Worm (Caenorhabditis elegans): Measurements from ENCODE around the gene srw-21.

The srw-21 gene

DNA sequence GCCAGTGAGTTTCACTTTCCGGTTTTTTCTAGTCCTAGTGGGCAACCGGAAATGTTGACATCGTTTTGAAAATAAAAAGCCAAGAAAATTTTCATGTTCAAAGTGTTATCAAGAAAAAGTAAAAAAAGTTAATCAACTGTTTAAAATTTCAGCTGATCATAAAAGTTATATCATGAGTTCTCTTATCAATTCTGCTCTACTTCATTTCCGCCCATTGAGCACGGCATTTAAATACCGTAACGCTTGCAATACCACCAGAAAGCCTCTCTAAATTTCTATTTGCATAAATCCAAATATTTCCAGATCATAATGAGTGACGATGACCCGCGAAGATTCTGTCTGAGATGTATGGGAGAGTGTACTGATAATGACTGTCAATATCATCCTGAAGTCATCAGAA lies 43.2 kb upstream of the srw-21 start, which contains the start of gene T26H5.9:
Gene T26H5.9, plus strand, starts transcription at position 302 of the 400 bp plus-strand sequence.
- no peak for TF ChIP-seq ztf-4 (tag; optimal IDR thresholded peaks at IDR 0.05)
- TF ChIP-seq fos-1 (tag; optimal IDR thresholded peaks at IDR 0.05): peak; percentile 29
- no peak for TF ChIP-seq nhr-25 (tag; optimal IDR thresholded peaks at IDR 0.05)
- TF ChIP-seq zag-1 (tag; optimal IDR thresholded peaks at IDR 0.05): no peak

DNA sequence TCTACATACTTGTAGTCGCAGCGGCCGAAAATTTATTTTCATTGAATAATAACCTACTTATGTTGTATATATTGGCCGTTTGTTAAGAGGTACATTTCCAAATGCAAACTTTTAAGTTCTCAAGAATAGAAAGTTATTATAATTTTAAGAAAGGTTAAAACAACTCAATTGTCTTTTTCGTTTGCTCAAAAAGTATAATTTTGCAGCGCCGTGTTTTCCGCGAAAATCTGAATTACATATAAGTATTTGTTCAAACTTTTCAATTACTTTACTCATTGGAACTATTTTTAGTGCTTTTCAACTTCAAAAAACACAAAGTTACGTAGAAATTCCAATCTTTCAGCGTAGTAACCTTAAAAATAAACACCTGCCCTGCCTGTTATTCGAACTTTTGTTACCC lies 42.4 kb upstream of the srw-21 start, which contains the start of gene srh-239:
Gene srh-239, plus strand, starts transcription at position 301 of the 400 bp plus-strand sequence.
- TF ChIP-seq nhr-11 (tag; optimal IDR thresholded peaks at IDR 0.05): no peak
- no peak for TF ChIP-seq lin-13 (GFP tag; optimal IDR thresholded peaks at IDR 0.05)
- no peak for TF ChIP-seq dmd-4 (tag; optimal IDR thresholded peaks at IDR 0.05)
- TF ChIP-seq sma-9 (GFP tag; optimal IDR thresholded peaks at IDR 0.05): no peak
- no peak for TF ChIP-seq sma-9 (tag; optimal IDR thresholded peaks at IDR 0.05)
- TF ChIP-seq nhr-6 (tag; optimal IDR thresholded peaks at IDR 0.05): no peak
- TF ChIP-seq egl-27 (tag; optimal IDR thresholded peaks at IDR 0.05): no peak
- no peak for TF ChIP-seq C34F6.9 (tag; optimal IDR thresholded peaks at IDR 0.05)
- TF ChIP-seq ceh-16 (tag; optimal IDR thresholded peaks at IDR 0.05): no peak
- TF ChIP-seq ztf-1 (GFP tag; conservative IDR thresholded peaks at IDR 0.05): no peak
- TF ChIP-seq ZK546.5 (tag; optimal IDR thresholded peaks at IDR 0.05): no peak

DNA sequence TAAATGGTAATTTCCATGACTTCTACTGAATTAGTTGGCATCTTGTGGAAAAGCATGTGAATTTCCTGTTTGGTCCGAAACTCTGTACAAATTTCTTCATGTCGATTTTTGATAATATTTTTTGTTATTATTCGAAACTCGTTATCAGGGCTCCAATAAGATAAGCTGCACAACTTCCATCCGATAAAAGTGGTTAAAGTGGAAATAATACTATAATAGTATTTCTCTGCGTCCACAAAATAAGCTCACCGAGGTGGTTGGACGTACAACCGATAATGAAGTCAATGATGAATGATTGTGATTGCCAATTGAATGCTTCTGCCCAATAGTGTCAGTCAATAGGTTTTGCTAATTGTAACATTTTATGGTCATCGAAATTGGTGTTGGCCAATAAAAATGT lies 39.5 kb upstream of the srw-21 start, which contains the start of gene T26H5.4:
Gene T26H5.4, minus strand, starts transcription at position 294 of the 400 bp plus-strand sequence.
- TF ChIP-seq unc-55 (GFP tag; optimal IDR thresholded peaks at IDR 0.05): no peak
- peak; percentile 39 for TF ChIP-seq fos-1 (tag; optimal IDR thresholded peaks at IDR 0.05)

DNA sequence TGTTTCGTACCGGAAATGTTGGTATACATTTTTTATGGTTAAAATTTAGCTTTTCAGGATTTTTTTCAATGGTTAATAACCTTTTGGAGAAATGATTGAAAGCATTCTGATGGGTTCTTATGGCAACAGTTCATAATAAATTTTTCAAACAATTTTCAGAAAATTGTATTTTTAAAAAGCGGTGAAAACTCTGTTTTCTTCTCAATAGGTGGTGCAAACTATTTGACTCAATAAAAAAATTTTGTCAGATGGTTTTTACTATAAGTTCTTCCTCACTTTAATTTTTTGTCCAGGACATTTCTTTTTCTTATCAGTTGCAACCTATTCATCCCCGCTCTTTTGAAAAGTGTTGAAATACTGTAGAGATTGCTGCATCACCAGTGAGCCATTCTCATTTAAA lies 39.0 kb upstream of the srw-21 start, which contains the start of gene T26H5.14:
Gene T26H5.14, plus strand, starts transcription at position 301 of the 400 bp plus-strand sequence.
- TF ChIP-seq sma-9 (GFP tag; optimal IDR thresholded peaks at IDR 0.05) (no peak), sma-9 (tag; optimal IDR thresholded peaks at IDR 0.05) (no peak), R02D3.7 (tag; optimal IDR thresholded peaks at IDR 0.05) (no peak), nhr-77 (tag; optimal IDR thresholded peaks at IDR 0.05) (no peak), lin-39 (tag; optimal IDR thresholded peaks at IDR 0.05) (no peak), F13H6.1 (tag; optimal IDR thresholded peaks at IDR 0.05) (no peak), egl-27 (tag; optimal IDR thresholded peaks at IDR 0.05) (no peak), ztf-1 (GFP tag; conservative IDR thresholded peaks at IDR 0.05) (no peak), ceh-16 (tag; optimal IDR thresholded peaks at IDR 0.05) (no peak), sma-3 (GFP tag; optimal IDR thresholded peaks at IDR 0.05) (no peak)

DNA sequence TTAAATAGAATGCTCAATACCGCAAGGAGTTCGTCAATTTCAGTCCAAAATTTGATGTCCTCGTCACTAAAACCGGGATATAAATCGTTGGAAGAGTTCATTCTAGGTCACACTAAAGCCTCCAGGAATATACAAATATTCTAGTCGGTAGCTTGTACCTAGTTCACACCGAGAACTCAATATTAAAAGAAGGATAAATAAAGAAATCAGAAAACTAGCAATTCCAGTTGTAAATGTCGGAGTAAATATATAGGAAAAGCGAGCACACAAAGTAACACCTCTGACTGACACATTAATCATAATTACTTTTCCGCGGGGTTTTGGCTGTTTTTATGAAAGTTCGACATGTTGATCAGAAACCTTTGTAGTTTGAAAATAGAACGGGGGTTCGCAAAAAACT lies 36.4 kb upstream of the srw-21 start, which contains the start of gene srw-33:
Gene srw-33, minus strand, starts transcription at position 101 of the 400 bp plus-strand sequence.
- TF ChIP-seq Y55F3AM.14 (GFP tag; optimal IDR thresholded peaks at IDR 0.05) (no peak), ceh-82 (tag; optimal IDR thresholded peaks at IDR 0.05) (no peak)

DNA sequence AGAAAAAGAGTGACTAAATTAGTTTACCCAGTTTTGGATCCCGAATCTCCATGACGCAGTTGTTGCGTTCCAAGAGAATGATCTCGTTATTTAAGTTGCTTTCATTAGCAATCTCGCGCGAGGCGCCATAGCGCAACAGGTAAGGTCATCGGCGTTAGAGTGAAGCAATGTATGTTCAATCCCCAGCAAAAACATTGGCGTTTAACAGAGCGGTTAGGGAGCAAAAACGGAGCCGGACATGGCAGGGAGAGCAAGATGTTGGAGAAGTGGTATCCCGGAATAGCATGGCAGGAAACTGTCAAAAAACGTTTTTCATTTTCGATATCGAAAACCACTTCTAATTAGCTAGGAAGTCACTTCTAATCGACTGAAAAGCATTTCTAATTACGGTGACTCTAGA lies 33.5 kb upstream of the srw-21 start:
- no peak for TF ChIP-seq nhr-23 (tag; optimal IDR thresholded peaks at IDR 0.05)
- no peak for TF ChIP-seq nhr-11 (tag; optimal IDR thresholded peaks at IDR 0.05)
- no peak for TF ChIP-seq ceh-16 (tag; optimal IDR thresholded peaks at IDR 0.05)
- no peak for TF ChIP-seq nhr-6 (tag; optimal IDR thresholded peaks at IDR 0.05)
- no peak for TF ChIP-seq fos-1 (tag; optimal IDR thresholded peaks at IDR 0.05)
- no peak for TF ChIP-seq elt-1 (tag; optimal IDR thresholded peaks at IDR 0.05)
- TF ChIP-seq ZK546.5 (tag; optimal IDR thresholded peaks at IDR 0.05): no peak
- no peak for TF ChIP-seq elt-3 (tag; optimal IDR thresholded peaks at IDR 0.05)
- no peak for TF ChIP-seq peb-1 (tag; optimal IDR thresholded peaks at IDR 0.05)
- no peak for TF ChIP-seq gmeb-1 (tag; optimal IDR thresholded peaks at IDR 0.05)
- TF ChIP-seq egl-27 (tag; optimal IDR thresholded peaks at IDR 0.05): no peak

DNA sequence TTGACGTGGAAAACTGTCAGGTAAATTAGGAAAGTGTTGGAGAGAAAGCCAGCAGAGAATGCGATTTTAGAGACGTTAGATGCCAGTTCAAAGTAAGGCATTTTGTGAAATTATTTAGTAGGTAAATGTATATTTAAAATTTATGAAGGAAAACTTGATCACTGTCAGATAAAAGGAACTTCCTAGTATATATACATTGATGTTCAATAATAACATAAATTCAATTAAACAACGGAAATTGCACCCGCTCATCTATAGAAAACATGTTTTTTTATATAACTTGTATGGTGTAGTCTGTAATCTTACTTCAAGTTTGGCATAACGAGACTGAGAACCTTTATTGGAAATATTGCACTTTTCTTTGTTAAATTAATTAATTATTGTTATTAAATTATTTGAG lies 28.8 kb upstream of the srw-21 start, which contains the start of gene str-71:
Gene str-71, minus strand, starts transcription at position 101 of the 400 bp plus-strand sequence.
- TF ChIP-seq unc-62 (GFP tag; optimal IDR thresholded peaks at IDR 0.05) (no peak), peb-1 (tag; optimal IDR thresholded peaks at IDR 0.05) (no peak), elt-3 (tag; optimal IDR thresholded peaks at IDR 0.05) (no peak), nhr-25 (tag; optimal IDR thresholded peaks at IDR 0.05) (no peak), mab-5 (tag; optimal IDR thresholded peaks at IDR 0.05) (no peak), mdl-1 (tag; optimal IDR thresholded peaks at IDR 0.05) (no peak), dmd-4 (tag; optimal IDR thresholded peaks at IDR 0.05) (no peak), lsy-2 (tag; optimal IDR thresholded peaks at IDR 0.05) (no peak), ZK546.5 (tag; optimal IDR thresholded peaks at IDR 0.05) (no peak), sma-9 (GFP tag; optimal IDR thresholded peaks at IDR 0.05) (no peak), sma-9 (tag; optimal IDR thresholded peaks at IDR 0.05) (no peak), fos-1 (tag; optimal IDR thresholded peaks at IDR 0.05) (no peak), ztf-1 (GFP tag; conservative IDR thresholded peaks at IDR 0.05) (no peak), skn-1 (tag; optimal IDR thresholded peaks at IDR 0.05) (no peak), ztf-4 (tag; optimal IDR thresholded peaks at IDR 0.05) (no peak), nhr-77 (tag; optimal IDR thresholded peaks at IDR 0.05) (no peak)
